Worm (Caenorhabditis elegans) whole organism, L4 larva: ENCODE measurements around the gene isw-1.

Source experiments
- lsy-2 ChIP-seq, 2 experiments: fragments of 150-350 bp in 1 of 2; sonication (generic microtip) in 1 of 2; optimal IDR thresholded peaks; 2 replicates each; lab custom pipeline; 2014 to 2017; ENCODE audit warnings: missing biosample characterization in 2 of 2, missing genetic modification characterization in 2 of 2
- unc-39 ChIP-seq: sonication (generic microtip); optimal IDR thresholded peaks from 2 replicates; lab custom pipeline; 2017; ENCODE audit warnings: missing biosample characterization, missing genetic modification characterization
- ztf-7 ChIP-seq: fragments of 150-350 bp; optimal IDR thresholded peaks from 2 replicates; lab custom pipeline; 2014; ENCODE audit warnings: missing biosample characterization, missing genetic modification characterization

- no peak for TF ChIP-seq ztf-7
- no peak for TF ChIP-seq unc-39 (tag; lab: Kevin White, UChicago)
- no peak for TF ChIP-seq lsy-2 (tag; optimal IDR thresholded peaks at IDR 0.05; lab: Kevin White, UChicago)
These were observed 15.6 kb upstream of the isw-1 start, which contains the start of gene wdr-4 for ce11 chrIII:6725489-6725888.
